Worm (Caenorhabditis elegans): ENCODE data around the gene H39E23.2.
A peak's percentile ranks its signal among the peaks of the same experiment; 100 is the strongest.

Gene H39E23.2

ce11 chrV:14143634-14144033 is 33.5 kb downstream of the H39E23.2 start:
- TF ChIP-seq nhr-11 (tag; optimal IDR thresholded peaks at IDR 0.05), result peak; percentile 14
- peak; percentile 40 for TF ChIP-seq aha-1 (tag)
- no peak for TF ChIP-seq dve-1 (tag; optimal IDR thresholded peaks at IDR 0.05; ENCODE audit: insufficient read depth)
- no peak for TF ChIP-seq egl-43 (GFP tag; IDR thresholded peaks at IDR 0.05)
- TF ChIP-seq ces-1 (GFP tag; optimal IDR thresholded peaks at IDR 0.05), result peak; percentile 18
- TF ChIP-seq hlh-30 (tag; optimal IDR thresholded peaks at IDR 0.05; ENCODE audit: insufficient read depth), result peak; percentile 33
- TF ChIP-seq lin-29 (GFP tag; IDR thresholded peaks at IDR 0.05), result no peak
- TF ChIP-seq lin-39 (tag; optimal IDR thresholded peaks at IDR 0.05), result no peak
- peak; percentile 47 for TF ChIP-seq rbr-2 (tag; optimal IDR thresholded peaks at IDR 0.05)
- no peak for TF ChIP-seq T20F7.1 (GFP tag; optimal IDR thresholded peaks at IDR 0.05)
- TF ChIP-seq dmd-8 (GFP tag; IDR thresholded peaks at IDR 0.05), result no peak
- no peak for TF ChIP-seq madf-9 (GFP tag; conservative IDR thresholded peaks at IDR 0.05)
- TF ChIP-seq ctbp-1 (GFP tag; IDR thresholded peaks at IDR 0.05), result 0 out of 2 replicates have a peak, but pooled peaks have one; percentile 45
- peak in 1 of 2 experiments; percentile 99 for TF ChIP-seq unc-62 (GFP tag; optimal IDR thresholded peaks at IDR 0.05 in 1 of 2)
- TF ChIP-seq unc-62 (tag; optimal IDR thresholded peaks at IDR 0.05), result no peak
- no peak for TF ChIP-seq mes-2 (tag; optimal IDR thresholded peaks at IDR 0.05; ENCODE audit: poor library complexity, severe bottlenecking)
- TF ChIP-seq fkh-10 (GFP tag; optimal IDR thresholded peaks at IDR 0.05), result peak; percentile 84
- peak in 1 of 2 experiments; percentile 63 for TF ChIP-seq lsy-2 (tag; optimal IDR thresholded peaks at IDR 0.05)
- TF ChIP-seq ZK546.5 (tag; optimal IDR thresholded peaks at IDR 0.05), result no peak
- peak; percentile 41 for TF ChIP-seq mep-1 (tag; optimal IDR thresholded peaks at IDR 0.05)
- peak; percentile 41; the same call in 1 of the 2 replicates for TF ChIP-seq hmg-1.1 (GFP tag; IDR thresholded peaks at IDR 0.05)

ce11 chrV:14145267-14145666 is 35.1 kb downstream of the H39E23.2 start, which contains the start of gene par-1:
TSS of gene par-1 (minus strand) at chrV:14145367.
- no peak for TF ChIP-seq zip-11 (GFP tag; IDR thresholded peaks at IDR 0.05)
- peak; percentile 45 for TF ChIP-seq aha-1 (tag)
- TF ChIP-seq nhr-111 (GFP tag; optimal IDR thresholded peaks at IDR 0.05), result no peak
- TF ChIP-seq php-3 (GFP tag; IDR thresholded peaks at IDR 0.05), result no peak
- TF ChIP-seq vab-7 (GFP tag; IDR thresholded peaks at IDR 0.05), result no peak

ce11 chrV:14146199-14146598 is 36.1 kb downstream of the H39E23.2 start, which contains the start of gene acs-10:
TSS of gene acs-10 (plus strand) at chrV:14146499.
- no peak for TF ChIP-seq snpc-1.2 (GFP tag; IDR thresholded peaks at IDR 0.05)

ce11 chrV:14147114-14147513 is 37.0 kb downstream of the H39E23.2 start:
- TF ChIP-seq set-16 (GFP tag; IDR thresholded peaks at IDR 0.05) (peak; percentile 67), Y48G9A.11 (GFP tag; IDR thresholded peaks at IDR 0.05) (no peak)

- no peak for TF ChIP-seq hlh-30 (tag; optimal IDR thresholded peaks at IDR 0.05; ENCODE audit: insufficient read depth)
- no peak for TF ChIP-seq lsy-2 (tag; optimal IDR thresholded peaks at IDR 0.05)
- TF ChIP-seq daf-12 (tag; optimal IDR thresholded peaks at IDR 0.05), result no peak
- TF ChIP-seq dve-1 (tag; optimal IDR thresholded peaks at IDR 0.05; ENCODE audit: insufficient read depth), result no peak
- no peak for TF ChIP-seq daf-19 (GFP tag; conservative IDR thresholded peaks at IDR 0.05)
- TF ChIP-seq lim-7 (GFP tag; IDR thresholded peaks at IDR 0.05), result no peak
- peak in 1 of 2 experiments; percentile 65 for TF ChIP-seq unc-62 (GFP tag; optimal IDR thresholded peaks at IDR 0.05 in 1 of 2)
- TF ChIP-seq unc-62 (tag; optimal IDR thresholded peaks at IDR 0.05), result no peak
These were observed 39.0 kb downstream of the H39E23.2 start for ce11 chrV:14149125-14149524.

ce11 chrV:14150966-14151365 is 40.8 kb downstream of the H39E23.2 start:
- TF ChIP-seq skn-1 (tag; optimal IDR thresholded peaks at IDR 0.05) (no peak), unc-62 (GFP tag; optimal IDR thresholded peaks at IDR 0.05 in 1 of 2) (peak in 1 of 2 experiments; percentile 57), unc-62 (tag; optimal IDR thresholded peaks at IDR 0.05) (no peak), T20F7.1 (GFP tag; optimal IDR thresholded peaks at IDR 0.05) (no peak), nhr-237 (tag; optimal IDR thresholded peaks at IDR 0.05) (no peak), vab-7 (GFP tag; IDR thresholded peaks at IDR 0.05) (no peak), dpl-1 (GFP tag; optimal IDR thresholded peaks at IDR 0.05) (no peak), madf-9 (GFP tag; conservative IDR thresholded peaks at IDR 0.05) (no peak), lir-3 (tag; optimal IDR thresholded peaks at IDR 0.05) (no peak), nhr-48 (tag; optimal IDR thresholded peaks at IDR 0.05) (no peak), ama-1 (optimal IDR thresholded peaks at IDR 0.05) (no peak), fos-1 (tag; optimal IDR thresholded peaks at IDR 0.05) (no peak), nhr-28 (tag; optimal IDR thresholded peaks at IDR 0.05) (peak; percentile 2), tra-1 (GFP tag; IDR thresholded peaks at IDR 0.05) (no peak), nhr-10 (tag; optimal IDR thresholded peaks at IDR 0.05) (no peak), lin-39 (tag; optimal IDR thresholded peaks at IDR 0.05) (no peak), egl-27 (tag; optimal IDR thresholded peaks at IDR 0.05) (no peak)

Data from whole organism, L4 larva.